Worm (Caenorhabditis elegans): Measurements from ENCODE around the gene F08B12.11.
A peak's percentile ranks its signal among the peaks of the same experiment; 100 is the strongest.

The F08B12.11 gene

DNA sequence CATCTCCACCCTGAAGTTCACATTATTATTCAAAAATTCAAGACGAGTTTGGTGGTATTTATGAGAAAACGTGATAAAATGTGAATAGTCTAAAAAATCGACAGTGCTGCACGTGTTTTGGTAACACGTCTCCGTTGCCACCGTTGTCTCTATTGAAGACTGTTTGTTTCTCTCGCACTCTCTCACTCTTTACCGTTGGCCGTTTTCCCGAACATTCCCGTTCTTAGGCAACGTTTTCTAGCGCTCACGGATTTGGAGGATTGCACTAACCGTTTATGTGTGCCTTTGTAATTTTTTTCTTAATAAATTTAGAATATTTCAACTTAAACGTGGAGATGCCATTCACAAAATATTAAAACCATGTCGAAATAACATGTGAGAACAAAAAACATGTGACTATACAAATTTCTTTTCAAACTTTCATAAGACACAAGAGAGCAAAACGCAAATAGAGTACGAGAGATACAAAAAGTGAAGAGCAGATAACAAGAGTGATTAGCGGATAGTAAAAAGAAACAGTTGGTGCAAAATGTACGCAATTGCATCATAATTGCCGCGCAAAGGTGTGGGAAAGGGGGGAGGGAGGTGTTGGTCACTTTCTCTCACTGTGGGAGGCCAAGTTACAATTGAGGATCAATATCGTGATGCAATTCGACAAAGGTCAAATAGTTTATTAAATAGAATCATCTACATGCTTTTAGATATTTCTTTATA, 30.1 kb downstream of the F08B12.11 start, which contains the start of gene pek-1:
Gene pek-1, minus strand, starts transcription at position 51 of the 714 bp plus-strand sequence.
- TF ChIP-seq ztf-11 (tag; optimal IDR thresholded peaks at IDR 0.05) (no peak), nhr-67 (tag; optimal IDR thresholded peaks at IDR 0.05) (no peak), fkh-10 (GFP tag; optimal IDR thresholded peaks at IDR 0.05) (no peak), zag-1 (tag; optimal IDR thresholded peaks at IDR 0.05) (no peak), sea-2 (GFP tag; optimal IDR thresholded peaks at IDR 0.05) (no peak), lin-15B (tag; optimal IDR thresholded peaks at IDR 0.05) (no peak), unc-39 (tag; optimal IDR thresholded peaks at IDR 0.05) (no peak), fos-1 (tag; optimal IDR thresholded peaks at IDR 0.05) (no peak), aly-2 (tag; optimal IDR thresholded peaks at IDR 0.05) (no peak), elt-1 (tag; optimal IDR thresholded peaks at IDR 0.05) (no peak), ceh-16 (tag; optimal IDR thresholded peaks at IDR 0.05) (no peak), pqm-1 (tag; optimal IDR thresholded peaks at IDR 0.05) (peak; percentile 11), ZK546.5 (tag; optimal IDR thresholded peaks at IDR 0.05) (no peak), snpc-4 (tag; optimal IDR thresholded peaks at IDR 0.05) (no peak), lin-39 (tag; optimal IDR thresholded peaks at IDR 0.05) (no peak), egl-5 (tag; optimal IDR thresholded peaks at IDR 0.05) (peak; percentile 52), nhr-11 (tag; optimal IDR thresholded peaks at IDR 0.05) (no peak), nhr-237 (tag; optimal IDR thresholded peaks at IDR 0.05) (no peak), ceh-28 (tag; optimal IDR thresholded peaks at IDR 0.05) (no peak), fkh-2 (tag; optimal IDR thresholded peaks at IDR 0.05) (no peak), R02D3.7 (tag; optimal IDR thresholded peaks at IDR 0.05) (no peak), nhr-12 (tag; optimal IDR thresholded peaks at IDR 0.05) (no peak), nhr-28 (tag; optimal IDR thresholded peaks at IDR 0.05) (no peak), ztf-4 (tag; optimal IDR thresholded peaks at IDR 0.05) (no peak), tbx-2 (tag; optimal IDR thresholded peaks at IDR 0.05) (no peak), jun-1 (tag; optimal IDR thresholded peaks at IDR 0.05) (peak; percentile 83), mml-1 (tag; optimal IDR thresholded peaks at IDR 0.05) (no peak), nhr-25 (tag; optimal IDR thresholded peaks at IDR 0.05) (peak; percentile 66), pha-4 (tag; optimal IDR thresholded peaks at IDR 0.05) (peak; percentile 75), mdl-1 (tag; optimal IDR thresholded peaks at IDR 0.05) (peak; percentile 20), daf-12 (tag; optimal IDR thresholded peaks at IDR 0.05) (no peak), eor-1 (tag; optimal IDR thresholded peaks at IDR 0.05) (no peak), ama-1 (optimal IDR thresholded peaks at IDR 0.05) (no peak), lsy-12 (tag; optimal IDR thresholded peaks at IDR 0.05) (no peak), elt-3 (tag; optimal IDR thresholded peaks at IDR 0.05) (no peak), elt-2 (tag; optimal IDR thresholded peaks at IDR 0.05) (peak; percentile 72), hmg-11 (tag; optimal IDR thresholded peaks at IDR 0.05) (peak; percentile 25), nhr-23 (tag; optimal IDR thresholded peaks at IDR 0.05) (peak; percentile 63), ceh-82 (tag; optimal IDR thresholded peaks at IDR 0.05) (no peak), ceh-9 (tag; optimal IDR thresholded peaks at IDR 0.05) (no peak), egl-27 (tag; optimal IDR thresholded peaks at IDR 0.05) (no peak), nhr-76 (tag; optimal IDR thresholded peaks at IDR 0.05) (no peak), unc-62 (GFP tag; optimal IDR thresholded peaks at IDR 0.05) (no peak), skn-1 (tag; optimal IDR thresholded peaks at IDR 0.05) (peak; percentile 2), nhr-43 (tag; optimal IDR thresholded peaks at IDR 0.05; ENCODE audit: poor library complexity, severe bottlenecking) (peak; percentile 2), nfya-1 (tag; optimal IDR thresholded peaks at IDR 0.05; ENCODE audit: insufficient read depth) (peak; percentile 14), nhr-77 (tag; optimal IDR thresholded peaks at IDR 0.05) (no peak)
